Worm (Caenorhabditis elegans): ENCODE measurements around the gene ugt-48.

ugt-48 gene

ce11 chrV:5576008-5576407, 28.1 kb upstream of the ugt-48 start (continued):
- TF ChIP-seq set-16 (GFP tag; IDR thresholded peaks at IDR 0.05): no peak
- TF ChIP-seq egl-27 (tag; optimal IDR thresholded peaks at IDR 0.05): no peak
- TF ChIP-seq ztf-11 (tag; optimal IDR thresholded peaks at IDR 0.05): no peak
- no peak for TF ChIP-seq mdt-29 (GFP tag; IDR thresholded peaks at IDR 0.05)
- peak; percentile 80 for TF ChIP-seq T26A8.4 (GFP tag; IDR thresholded peaks at IDR 0.05)
- no peak for TF ChIP-seq saeg-2 (GFP tag; IDR thresholded peaks at IDR 0.05)
- 0 out of 2 replicates have a peak, but pooled peaks have one; percentile 10 for TF ChIP-seq ctbp-1 (GFP tag; IDR thresholded peaks at IDR 0.05)
- peak; percentile 68; the same call in 1 of the 2 replicates for TF ChIP-seq dmd-8 (GFP tag; IDR thresholded peaks at IDR 0.05)
- TF ChIP-seq nhr-10 (tag; optimal IDR thresholded peaks at IDR 0.05): no peak
- 0 out of 2 replicates have a peak, but pooled peaks have one; percentile 33 for TF ChIP-seq nhr-41 (GFP tag; IDR thresholded peaks at IDR 0.05)
- no peak for TF ChIP-seq nhr-11 (tag; optimal IDR thresholded peaks at IDR 0.05)
- no peak for TF ChIP-seq ceh-62 (tag; optimal IDR thresholded peaks at IDR 0.05)
- TF ChIP-seq nhr-48 (tag; optimal IDR thresholded peaks at IDR 0.05): peak; percentile 55
- TF ChIP-seq ama-1 (optimal IDR thresholded peaks at IDR 0.05): no peak
- TF ChIP-seq madf-5 (GFP tag; IDR thresholded peaks at IDR 0.05): no peak
- TF ChIP-seq cey-2 (tag; optimal IDR thresholded peaks at IDR 0.05; ENCODE audit: borderline replicate concordance, insufficient read depth): no peak
- no peak for TF ChIP-seq hmg-1.1 (GFP tag; IDR thresholded peaks at IDR 0.05)
- TF ChIP-seq snpc-4 (tag; optimal IDR thresholded peaks at IDR 0.05): peak; percentile 91
- TF ChIP-seq nhr-28 (tag; optimal IDR thresholded peaks at IDR 0.05): peak; percentile 98
- peak; percentile 36 for TF ChIP-seq rbr-2 (tag; optimal IDR thresholded peaks at IDR 0.05)

ce11 chrV:5571691-5572090, 23.8 kb upstream of the ugt-48 start:
- TF ChIP-seq hlh-30 (tag; optimal IDR thresholded peaks at IDR 0.05; ENCODE audit: insufficient read depth): no peak
- TF ChIP-seq fkh-10 (GFP tag; optimal IDR thresholded peaks at IDR 0.05): peak; percentile 76

ce11 chrV:5570433-5570832, 22.6 kb upstream of the ugt-48 start, which contains the start of gene glb-6:
Gene glb-6, minus strand, starts transcription at chrV:5570533.
- TF ChIP-seq pha-4 (GFP tag; IDR thresholded peaks at IDR 0.05) (no peak), pha-4 (tag; optimal IDR thresholded peaks at IDR 0.05) (no peak), skn-1 (tag; optimal IDR thresholded peaks at IDR 0.05) (no peak), T26A8.4 (GFP tag; IDR thresholded peaks at IDR 0.05) (no peak), snpc-1.2 (GFP tag; IDR thresholded peaks at IDR 0.05) (no peak), F26F4.8 (GFP tag; conservative IDR thresholded peaks at IDR 0.05) (no peak), fkh-10 (GFP tag; optimal IDR thresholded peaks at IDR 0.05) (peak; percentile 63), mxl-2 (GFP tag; conservative IDR thresholded peaks at IDR 0.05) (no peak)

ce11 chrV:5567119-5567518, 19.3 kb upstream of the ugt-48 start, which contains the start of gene C18C4.7:
Gene C18C4.7, minus strand, starts transcription at chrV:5567219.
- TF ChIP-seq dve-1 (tag; optimal IDR thresholded peaks at IDR 0.05; ENCODE audit: insufficient read depth) (no peak), attf-4 (tag; optimal IDR thresholded peaks at IDR 0.05) (no peak)

ce11 chrV:5559882-5560281, 12.0 kb upstream of the ugt-48 start:
- no peak for TF ChIP-seq ztf-7 (tag; optimal IDR thresholded peaks at IDR 0.05)
- no peak for TF ChIP-seq zfp-3 (GFP tag; conservative IDR thresholded peaks at IDR 0.05)
- no peak for TF ChIP-seq ctbp-1 (GFP tag; IDR thresholded peaks at IDR 0.05)
- TF ChIP-seq nhr-10 (tag; optimal IDR thresholded peaks at IDR 0.05): no peak
- TF ChIP-seq mep-1 (tag; optimal IDR thresholded peaks at IDR 0.05): no peak
- no peak for TF ChIP-seq nhr-111 (GFP tag; optimal IDR thresholded peaks at IDR 0.05)
- no peak for TF ChIP-seq dpl-1 (GFP tag; optimal IDR thresholded peaks at IDR 0.05)
- no peak for TF ChIP-seq arid-1 (GFP tag; conservative IDR thresholded peaks at IDR 0.05)
- no peak for TF ChIP-seq ama-1 (optimal IDR thresholded peaks at IDR 0.05)
- no peak for TF ChIP-seq madf-9 (GFP tag; conservative IDR thresholded peaks at IDR 0.05)
- no peak for TF ChIP-seq daf-19 (GFP tag; conservative IDR thresholded peaks at IDR 0.05)
- no peak for TF ChIP-seq pha-4 (GFP tag; IDR thresholded peaks at IDR 0.05)
- peak; percentile 26 for TF ChIP-seq pha-4 (tag; optimal IDR thresholded peaks at IDR 0.05)
- TF ChIP-seq aly-2 (tag; optimal IDR thresholded peaks at IDR 0.05): no peak
- TF ChIP-seq vab-7 (GFP tag; IDR thresholded peaks at IDR 0.05): no peak
- TF ChIP-seq mxl-3 (GFP tag; optimal IDR thresholded peaks at IDR 0.05): no peak
- TF ChIP-seq tra-1 (GFP tag; IDR thresholded peaks at IDR 0.05): no peak
- TF ChIP-seq lir-3 (tag; optimal IDR thresholded peaks at IDR 0.05): no peak
- TF ChIP-seq T26A8.4 (GFP tag; IDR thresholded peaks at IDR 0.05): no peak
- TF ChIP-seq unc-62 (GFP tag; optimal IDR thresholded peaks at IDR 0.05 in 1 of 2): peak in 1 of 2 experiments; percentile 28
- no peak for TF ChIP-seq unc-62 (tag; optimal IDR thresholded peaks at IDR 0.05)
- TF ChIP-seq fos-1 (tag; optimal IDR thresholded peaks at IDR 0.05): no peak
- TF ChIP-seq snpc-4 (tag; optimal IDR thresholded peaks at IDR 0.05): no peak
